Worm (Caenorhabditis elegans) whole organism, L4/young adult: Measurements from ENCODE around the gene ztf-14.

Source experiments
- W03F9.2 ChIP-seq: fragments of 150-350 bp; optimal IDR thresholded peaks from 2 replicates; lab custom pipeline; 2014; ENCODE audit warnings: missing biosample characterization, missing genetic modification characterization
- dao-5 ChIP-seq: sonication (generic microtip); optimal IDR thresholded peaks from 2 replicates; lab custom pipeline; 2016; ENCODE audit warnings: missing genotype, missing genetic modification characterization, moderate library complexity, missing compliant biosample characterization

ce11 chrX:14534596-14534995 is 38.7 kb downstream of the ztf-14 start:
- no peak for TF ChIP-seq dao-5
- TF ChIP-seq W03F9.2 = no peak
